Worm (Caenorhabditis elegans): ENCODE results near the gene prdx-2.
A peak's percentile ranks its signal among the peaks of the same experiment; 100 is the strongest.

- TF ChIP-seq egl-27 (tag; optimal IDR thresholded peaks at IDR 0.05) (peak; percentile 12), unc-39 (tag; optimal IDR thresholded peaks at IDR 0.05) (no peak), R02D3.7 (tag; optimal IDR thresholded peaks at IDR 0.05) (no peak), aly-2 (tag; optimal IDR thresholded peaks at IDR 0.05) (no peak), ama-1 (optimal IDR thresholded peaks at IDR 0.05) (no peak), nhr-237 (tag; optimal IDR thresholded peaks at IDR 0.05) (no peak), unc-62 (GFP tag; optimal IDR thresholded peaks at IDR 0.05) (peak; percentile 29), nhr-12 (tag; optimal IDR thresholded peaks at IDR 0.05) (no peak), elt-3 (tag; optimal IDR thresholded peaks at IDR 0.05) (peak in 1 of 3 experiments; percentile 31)
These were observed 41.1 kb upstream of the prdx-2 start for ce11 chrII:5336660-5337494.
